Worm (Caenorhabditis elegans): ENCODE measurements around the gene R57.2.

R57.2 gene

DNA sequence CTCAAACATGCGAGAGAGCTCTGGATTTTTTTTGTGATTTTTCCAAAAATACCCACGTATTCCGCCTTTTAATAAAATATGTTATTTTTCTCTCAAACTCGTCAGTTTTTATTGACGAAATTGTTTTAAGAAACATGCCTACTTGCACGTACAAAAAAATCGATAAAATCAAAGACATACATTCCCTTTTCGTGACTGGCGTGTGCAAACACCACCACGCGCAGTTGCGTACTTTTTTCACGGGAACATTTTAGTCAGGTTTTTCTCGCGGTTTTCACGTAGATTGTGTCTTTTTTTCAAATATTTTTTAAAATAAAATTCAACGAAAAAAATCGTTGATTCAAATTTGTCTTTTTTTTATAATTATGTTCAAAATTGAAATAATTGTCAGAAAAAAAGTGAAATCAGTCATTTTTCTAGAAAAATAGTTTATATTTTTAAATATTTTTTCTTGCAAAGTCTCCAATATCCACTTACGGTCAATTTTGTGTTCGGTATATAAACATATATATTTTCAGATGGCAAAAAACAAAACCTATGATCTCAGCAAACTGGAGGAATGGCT, 28.6 kb downstream of the R57.2 start, which contains the start of gene M02E1.1 (continued):
- TF ChIP-seq saeg-2 (GFP tag; IDR thresholded peaks at IDR 0.05): no peak
- TF ChIP-seq ceh-82 (tag; optimal IDR thresholded peaks at IDR 0.05): no peak
- no peak for TF ChIP-seq nhr-10 (tag; optimal IDR thresholded peaks at IDR 0.05)
- TF ChIP-seq dmd-8 (GFP tag; IDR thresholded peaks at IDR 0.05): no peak

DNA sequence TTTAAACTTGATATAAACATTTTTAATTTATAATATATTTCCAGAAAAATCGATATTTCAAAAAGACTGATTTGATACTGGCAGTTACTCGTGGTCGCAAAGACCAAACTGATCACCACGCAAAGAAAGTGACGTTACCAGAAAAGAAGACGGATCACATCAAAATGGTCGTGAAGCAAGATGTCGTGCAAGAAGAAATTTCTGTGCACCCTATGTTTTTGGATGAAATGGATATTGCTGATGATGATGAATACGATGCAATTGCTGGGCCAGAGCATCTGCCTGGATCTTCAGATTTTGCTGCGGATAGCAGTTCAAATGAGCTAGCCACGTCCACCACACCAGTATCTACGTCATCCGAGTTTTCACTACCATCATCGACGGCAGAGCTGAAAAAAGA, 31.7 kb downstream of the R57.2 start:
- TF ChIP-seq D1046.2 (GFP tag; IDR thresholded peaks at IDR 0.05) (no peak), nhr-77 (tag; optimal IDR thresholded peaks at IDR 0.05) (no peak), gei-8 (GFP tag; optimal IDR thresholded peaks at IDR 0.05) (no peak), nhr-28 (tag; optimal IDR thresholded peaks at IDR 0.05) (no peak), jun-1 (tag; optimal IDR thresholded peaks at IDR 0.05) (no peak), pha-4 (GFP tag; IDR thresholded peaks at IDR 0.05) (no peak), pha-4 (tag; optimal IDR thresholded peaks at IDR 0.05) (no peak), ceh-44 (GFP tag; IDR thresholded peaks at IDR 0.05) (no peak), nhr-102 (tag; optimal IDR thresholded peaks at IDR 0.05) (no peak), unc-62 (GFP tag; optimal IDR thresholded peaks at IDR 0.05 in 1 of 2) (peak in 1 of 2 experiments; percentile 90), unc-62 (tag; optimal IDR thresholded peaks at IDR 0.05) (no peak)

DNA sequence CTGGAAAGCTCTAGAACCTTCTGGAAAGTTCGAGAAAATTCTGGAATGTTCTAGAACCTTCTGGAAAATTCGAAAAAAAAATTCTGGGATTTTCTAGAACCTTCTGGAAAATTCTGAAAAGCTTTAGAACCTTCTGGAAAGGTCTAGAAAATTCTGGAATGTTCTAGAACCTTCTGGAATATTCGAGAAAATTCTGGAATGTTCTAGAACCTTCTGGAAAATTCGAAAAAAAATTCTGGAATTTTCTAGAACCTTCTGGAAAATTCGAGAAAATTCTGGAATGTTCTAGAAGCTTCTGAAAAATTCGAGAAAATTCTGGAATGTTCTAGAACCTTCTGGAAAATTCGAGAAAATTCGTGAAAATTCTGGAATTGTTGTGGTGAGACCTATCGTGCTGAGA, 33.8 kb downstream of the R57.2 start:
- TF ChIP-seq arid-1 (GFP tag; conservative IDR thresholded peaks at IDR 0.05): 0 out of 2 replicates have a peak, but pooled peaks have one; percentile 29

DNA sequence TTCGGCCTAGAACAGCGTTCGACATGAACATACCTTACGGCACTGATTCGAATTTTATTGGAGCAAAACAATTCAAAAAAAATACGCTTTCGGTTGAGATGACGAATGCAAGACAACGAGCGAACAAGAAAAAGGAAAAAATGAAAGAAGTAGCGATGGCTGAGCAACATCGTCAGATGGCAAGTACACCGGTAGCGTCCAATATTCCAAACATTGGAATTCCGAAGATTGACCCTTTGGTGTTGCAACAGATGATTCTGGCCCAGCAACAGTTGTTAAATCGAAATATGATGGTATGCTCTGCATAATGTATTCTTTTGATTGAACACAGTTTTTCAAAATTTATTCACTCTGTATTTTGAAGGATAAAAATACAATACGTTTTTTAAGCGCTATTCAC, 35.6 kb downstream of the R57.2 start:
- TF ChIP-seq unc-62 (GFP tag; optimal IDR thresholded peaks at IDR 0.05 in 1 of 2) (peak in 1 of 2 experiments; percentile 91), unc-62 (tag; optimal IDR thresholded peaks at IDR 0.05) (no peak), php-3 (GFP tag; IDR thresholded peaks at IDR 0.05) (no peak), arid-1 (GFP tag; conservative IDR thresholded peaks at IDR 0.05) (no peak), nhr-42 (GFP tag; IDR thresholded peaks at IDR 0.05) (no peak), Y48G9A.11 (GFP tag; IDR thresholded peaks at IDR 0.05) (no peak), spr-3 (GFP tag; optimal IDR thresholded peaks at IDR 0.05) (no peak)

DNA sequence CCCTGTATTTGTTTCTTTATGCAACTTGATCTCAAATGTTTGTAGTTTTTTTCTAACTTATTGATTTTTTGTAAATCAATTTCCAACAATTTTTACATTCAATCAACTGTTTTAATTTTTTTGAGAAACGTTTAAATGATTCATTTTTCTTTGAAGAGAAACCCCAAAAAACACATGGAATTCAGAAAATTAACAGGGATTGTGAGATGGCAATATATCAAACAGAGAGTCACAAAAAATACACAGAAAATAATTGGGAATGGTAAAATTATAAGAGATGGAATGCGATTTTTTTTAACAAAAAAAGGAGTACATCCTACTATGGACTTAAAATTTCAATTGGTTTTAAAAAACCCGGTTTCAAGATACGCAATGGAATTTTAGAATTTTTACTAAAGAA, 37.4 kb downstream of the R57.2 start:
- TF ChIP-seq mdt-29 (GFP tag; IDR thresholded peaks at IDR 0.05) (no peak), nhr-11 (tag; optimal IDR thresholded peaks at IDR 0.05) (no peak), unc-62 (GFP tag; optimal IDR thresholded peaks at IDR 0.05 in 1 of 2) (peak in 1 of 2 experiments; percentile 52), unc-62 (tag; optimal IDR thresholded peaks at IDR 0.05) (no peak), ceh-62 (tag; optimal IDR thresholded peaks at IDR 0.05) (no peak), pqm-1 (tag; optimal IDR thresholded peaks at IDR 0.05) (no peak), Y48G9A.11 (GFP tag; IDR thresholded peaks at IDR 0.05) (no peak), Y75B8A.6 (GFP tag; IDR thresholded peaks at IDR 0.05) (no peak), daf-12 (tag; optimal IDR thresholded peaks at IDR 0.05) (no peak), aha-1 (tag) (peak; percentile 52), lin-29 (GFP tag; IDR thresholded peaks at IDR 0.05) (no peak), fos-1 (tag; optimal IDR thresholded peaks at IDR 0.05) (no peak)

DNA sequence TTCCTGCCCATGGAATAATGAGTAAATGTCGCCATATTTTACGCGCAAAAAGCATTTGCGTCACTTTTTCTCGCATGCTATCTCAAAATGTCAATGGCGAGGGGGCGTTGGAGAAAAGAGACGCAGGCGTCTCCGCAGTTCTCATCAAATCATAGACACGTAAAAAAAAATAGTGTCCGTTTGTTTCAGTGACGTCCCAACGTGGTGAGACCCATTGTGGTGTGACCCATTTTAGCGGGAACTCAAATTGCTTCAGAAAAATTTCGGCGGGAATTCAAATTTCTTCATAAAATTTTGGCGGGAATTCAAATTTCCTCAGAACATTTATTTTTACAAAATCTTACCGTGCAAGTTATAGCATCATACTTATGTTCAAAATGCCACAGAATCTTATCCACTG, 46.8 kb downstream of the R57.2 start:
- TF ChIP-seq lin-13 (GFP tag; optimal IDR thresholded peaks at IDR 0.05): peak; percentile 75
- peak in 1 of 2 experiments; percentile 15 for TF ChIP-seq lsy-2 (tag; optimal IDR thresholded peaks at IDR 0.05)
- TF ChIP-seq dpl-1 (GFP tag; optimal IDR thresholded peaks at IDR 0.05): peak; percentile 44
- peak; percentile 37 for TF ChIP-seq hlh-11 (tag; optimal IDR thresholded peaks at IDR 0.05)
- TF ChIP-seq mes-2 (tag; optimal IDR thresholded peaks at IDR 0.05; ENCODE audit: poor library complexity, severe bottlenecking): peak; percentile 36
- no peak for TF ChIP-seq lir-3 (tag; optimal IDR thresholded peaks at IDR 0.05)
- peak; percentile 28 for TF ChIP-seq mxl-3 (GFP tag; optimal IDR thresholded peaks at IDR 0.05)
- TF ChIP-seq F10B5.3 (tag; optimal IDR thresholded peaks at IDR 0.05): no peak
- 0 out of 2 replicates have a peak, but pooled peaks have one; percentile 38 for TF ChIP-seq dmd-6 (GFP tag; IDR thresholded peaks at IDR 0.05)
- TF ChIP-seq ceh-44 (GFP tag; IDR thresholded peaks at IDR 0.05): no peak
- peak; percentile 20 for TF ChIP-seq hlh-30 (tag; optimal IDR thresholded peaks at IDR 0.05; ENCODE audit: insufficient read depth)
